Worm (Caenorhabditis elegans): ENCODE results near the gene sra-9.
A peak's percentile ranks its signal among the peaks of the same experiment; 100 is the strongest.

The sra-9 gene

ce11 chrII:9558906-9559305 is 26.8 kb downstream of the sra-9 start:
- TF ChIP-seq lsy-2 (tag; optimal IDR thresholded peaks at IDR 0.05) (no peak), unc-120 (tag; optimal IDR thresholded peaks at IDR 0.05; ENCODE audit: poor library complexity, severe bottlenecking) (no peak), drap-1 (GFP tag; optimal IDR thresholded peaks at IDR 0.05) (no peak), flh-1 (GFP tag; optimal IDR thresholded peaks at IDR 0.05) (no peak), nhr-76 (tag; optimal IDR thresholded peaks at IDR 0.05) (no peak), sptf-1 (tag; optimal IDR thresholded peaks at IDR 0.05) (no peak), blmp-1 (tag; optimal IDR thresholded peaks at IDR 0.05) (no peak), M03D4.4 (tag; optimal IDR thresholded peaks at IDR 0.05) (no peak), zip-8 (tag; optimal IDR thresholded peaks at IDR 0.05) (no peak), nhr-12 (tag; optimal IDR thresholded peaks at IDR 0.05) (no peak), lin-32 (GFP tag; optimal IDR thresholded peaks at IDR 0.05) (no peak), tbx-8 (GFP tag; optimal IDR thresholded peaks at IDR 0.05) (no peak), unc-62 (GFP tag; optimal IDR thresholded peaks at IDR 0.05) (no peak), lin-13 (tag; optimal IDR thresholded peaks at IDR 0.05) (no peak), mls-2 (tag; optimal IDR thresholded peaks at IDR 0.05) (no peak), ceh-83 (GFP tag; optimal IDR thresholded peaks at IDR 0.05) (no peak), ztf-11 (tag; optimal IDR thresholded peaks at IDR 0.05) (no peak), ces-1 (GFP tag; optimal IDR thresholded peaks at IDR 0.05) (no peak), nhr-237 (tag; optimal IDR thresholded peaks at IDR 0.05) (no peak)

DNA sequence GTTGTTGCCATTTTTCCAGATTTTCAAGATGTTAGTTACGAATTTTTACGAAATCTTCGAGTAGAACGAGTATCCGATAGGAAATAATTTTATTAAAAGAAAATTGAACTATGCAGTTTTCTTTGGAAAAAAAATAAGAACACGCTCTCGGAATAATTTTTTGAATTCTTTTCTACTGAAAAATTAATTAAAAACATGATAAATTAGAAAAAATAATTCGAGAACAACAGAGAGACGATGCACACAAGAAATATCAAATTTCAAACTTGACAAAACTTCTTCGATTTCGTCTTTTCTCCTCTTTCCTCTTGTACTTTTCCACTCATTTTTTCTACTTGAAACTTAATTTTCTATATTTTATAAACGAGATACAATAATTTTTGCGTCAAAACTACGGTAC is 27.8 kb downstream of the sra-9 start, which contains the start of gene F35H8.4:
Gene F35H8.4 (minus strand): TSS at position 101 of the 400 bp plus-strand sequence.
- TF ChIP-seq unc-62 (GFP tag; optimal IDR thresholded peaks at IDR 0.05) (no peak), hlh-1 (tag; optimal IDR thresholded peaks at IDR 0.05) (no peak), tbx-8 (GFP tag; optimal IDR thresholded peaks at IDR 0.05) (no peak)

DNA sequence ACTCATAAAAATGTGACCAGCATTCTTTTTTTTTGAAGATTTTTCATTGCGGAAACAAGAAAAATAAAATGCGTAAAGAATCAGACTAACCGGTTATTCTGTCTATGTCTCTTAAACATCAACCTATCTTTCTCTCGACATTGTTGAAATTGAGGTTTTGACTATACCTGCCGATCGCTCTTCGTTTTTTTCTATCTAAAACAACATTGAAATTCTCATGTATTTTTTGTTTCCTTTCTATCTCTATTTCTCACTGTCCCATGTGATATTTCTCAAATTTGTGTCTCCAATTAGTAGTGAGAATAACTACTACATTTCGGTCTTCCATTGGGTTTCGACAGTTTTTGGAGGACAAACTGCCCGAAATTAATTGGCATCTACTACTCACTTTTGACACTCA is 28.8 kb downstream of the sra-9 start:
- TF ChIP-seq drap-1 (GFP tag; optimal IDR thresholded peaks at IDR 0.05), result no peak
- no peak for TF ChIP-seq tbx-8 (GFP tag; optimal IDR thresholded peaks at IDR 0.05)
- no peak for TF ChIP-seq nhr-28 (tag; optimal IDR thresholded peaks at IDR 0.05)
- TF ChIP-seq blmp-1 (tag; optimal IDR thresholded peaks at IDR 0.05), result no peak
- TF ChIP-seq cnd-1 (tag; optimal IDR thresholded peaks at IDR 0.05), result no peak
- no peak for TF ChIP-seq mep-1 (tag; optimal IDR thresholded peaks at IDR 0.05)
- no peak for TF ChIP-seq lin-32 (GFP tag; optimal IDR thresholded peaks at IDR 0.05)
- no peak for TF ChIP-seq elt-1 (tag; optimal IDR thresholded peaks at IDR 0.05; ENCODE audit: borderline replicate concordance, insufficient read depth)
- TF ChIP-seq nhr-12 (tag; optimal IDR thresholded peaks at IDR 0.05), result no peak
- no peak for TF ChIP-seq flh-1 (GFP tag; optimal IDR thresholded peaks at IDR 0.05)
- TF ChIP-seq sem-2 (GFP tag; optimal IDR thresholded peaks at IDR 0.05), result no peak
- TF ChIP-seq ceh-83 (GFP tag; optimal IDR thresholded peaks at IDR 0.05), result no peak
- no peak for TF ChIP-seq ceh-39 (tag; optimal IDR thresholded peaks at IDR 0.05)

DNA sequence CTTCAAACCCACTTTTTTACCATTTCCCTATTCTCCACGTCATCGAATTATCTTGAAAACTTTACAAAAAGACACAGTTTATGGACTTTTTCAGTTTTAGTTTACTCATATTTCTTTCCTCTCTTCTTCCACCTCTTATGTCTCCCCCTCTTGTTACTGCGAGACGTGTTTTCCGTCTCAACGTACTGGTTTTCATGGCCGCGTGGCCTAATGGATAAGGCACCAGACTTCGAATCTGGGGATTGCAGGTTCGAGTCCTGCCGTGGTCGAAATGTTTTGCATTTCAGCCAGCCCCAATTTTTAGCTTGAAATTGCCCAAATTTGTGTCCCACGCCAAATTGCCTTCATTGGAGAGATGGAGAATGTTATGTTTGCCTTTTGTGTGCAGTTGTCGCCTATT is 33.9 kb downstream of the sra-9 start:
- TF ChIP-seq lsy-2 (tag; optimal IDR thresholded peaks at IDR 0.05) (no peak), ceh-39 (tag; optimal IDR thresholded peaks at IDR 0.05) (no peak), mab-5 (tag; optimal IDR thresholded peaks at IDR 0.05) (no peak), drap-1 (GFP tag; optimal IDR thresholded peaks at IDR 0.05) (peak; percentile 92), bed-3 (GFP tag; optimal IDR thresholded peaks at IDR 0.05) (peak; percentile 85), nhr-12 (tag; optimal IDR thresholded peaks at IDR 0.05) (no peak), tbx-8 (GFP tag; optimal IDR thresholded peaks at IDR 0.05) (peak; percentile 85), elt-3 (tag; optimal IDR thresholded peaks at IDR 0.05) (no peak), ham-2 (GFP tag; optimal IDR thresholded peaks at IDR 0.05) (peak; percentile 75), pha-4 (tag; optimal IDR thresholded peaks at IDR 0.05) (no peak), zip-8 (tag; optimal IDR thresholded peaks at IDR 0.05) (no peak), blmp-1 (tag; optimal IDR thresholded peaks at IDR 0.05) (no peak), cnd-1 (tag; optimal IDR thresholded peaks at IDR 0.05) (peak; percentile 93), M03D4.4 (tag; optimal IDR thresholded peaks at IDR 0.05) (peak; percentile 94), nhr-237 (tag; optimal IDR thresholded peaks at IDR 0.05) (no peak), sptf-1 (tag; optimal IDR thresholded peaks at IDR 0.05) (peak; percentile 95), mep-1 (tag; optimal IDR thresholded peaks at IDR 0.05) (peak; percentile 6), nhr-28 (tag; optimal IDR thresholded peaks at IDR 0.05) (no peak), nhr-2 (tag; optimal IDR thresholded peaks at IDR 0.05) (no peak), ces-1 (GFP tag; optimal IDR thresholded peaks at IDR 0.05) (peak; percentile 21), unc-62 (GFP tag; optimal IDR thresholded peaks at IDR 0.05) (peak; percentile 17), ztf-11 (tag; optimal IDR thresholded peaks at IDR 0.05) (peak; percentile 22), lin-32 (GFP tag; optimal IDR thresholded peaks at IDR 0.05) (peak; percentile 86), sem-2 (GFP tag; optimal IDR thresholded peaks at IDR 0.05) (peak; percentile 90), mls-2 (tag; optimal IDR thresholded peaks at IDR 0.05) (peak; percentile 95), flh-1 (GFP tag; optimal IDR thresholded peaks at IDR 0.05) (peak; percentile 79), hlh-1 (tag; optimal IDR thresholded peaks at IDR 0.05) (peak; percentile 23), snpc-4 (tag; optimal IDR thresholded peaks at IDR 0.05) (no peak), unc-120 (tag; optimal IDR thresholded peaks at IDR 0.05; ENCODE audit: poor library complexity, severe bottlenecking) (peak; percentile 84), ceh-43 (GFP tag; optimal IDR thresholded peaks at IDR 0.05) (peak; percentile 90), elt-1 (tag; optimal IDR thresholded peaks at IDR 0.05; ENCODE audit: borderline replicate concordance, insufficient read depth) (no peak), nhr-76 (tag; optimal IDR thresholded peaks at IDR 0.05) (no peak), lin-13 (tag; optimal IDR thresholded peaks at IDR 0.05) (no peak), unc-39 (tag; optimal IDR thresholded peaks at IDR 0.05) (peak; percentile 57), ceh-83 (GFP tag; optimal IDR thresholded peaks at IDR 0.05) (peak; percentile 91)
